Worm (Caenorhabditis elegans): ENCODE measurements around the gene R05G6.4.

ce11 chrIV:7497205-7497604 is 15.8 kb upstream of the R05G6.4 start:
- TF ChIP-seq unc-3 (GFP tag; conservative IDR thresholded peaks at IDR 0.05) (no peak), unc-3 (tag; optimal IDR thresholded peaks at IDR 0.05) (no peak), che-1 (tag; optimal IDR thresholded peaks at IDR 0.05) (no peak)

All from whole organism, late embryonic.